Worm (Caenorhabditis elegans) whole organism, L3 larva: ENCODE data around the gene col-34.

Experiments
- R02D3.7 ChIP-seq: fragments of 150-350 bp; optimal IDR thresholded peaks from 2 replicates; lab custom pipeline; 2014; ENCODE audit warnings: missing biosample characterization, missing genetic modification characterization
- aly-2 ChIP-seq: fragments of 150-350 bp; optimal IDR thresholded peaks from 2 replicates; lab custom pipeline; 2014; ENCODE audit warnings: missing biosample characterization, missing genetic modification characterization
- ama-1 ChIP-seq: fragments of 150-350 bp; optimal IDR thresholded peaks from 2 replicates; lab custom pipeline; 2018
- ceh-82 ChIP-seq: fragments of 150-350 bp; optimal IDR thresholded peaks from 2 replicates; lab custom pipeline; 2014; ENCODE audit warnings: missing biosample characterization, missing genetic modification characterization
- fkh-10 ChIP-seq: sonication (generic microtip); optimal IDR thresholded peaks from 2 replicates; lab custom pipeline; 2017; ENCODE audit warnings: missing biosample characterization, missing genetic modification reagents, missing genetic modification characterization
- nfya-1 ChIP-seq: sonication (generic microtip); optimal IDR thresholded peaks from 2 replicates; lab custom pipeline; 2017; ENCODE audit warnings: missing genetic modification characterization, mild to moderate bottlenecking, missing compliant biosample characterization, antibody characterized with exemption, moderate library complexity; ENCODE audit not compliant: insufficient read depth
- nhr-12 ChIP-seq: fragments of 150-350 bp; optimal IDR thresholded peaks from 2 replicates; lab custom pipeline; 2014; ENCODE audit warnings: missing biosample characterization, missing genetic modification characterization
- nhr-23 ChIP-seq: fragments of 150-350 bp; optimal IDR thresholded peaks from 2 replicates; lab custom pipeline; 2014; ENCODE audit warnings: missing biosample characterization, missing genetic modification reagents, missing genetic modification characterization
- nhr-28 ChIP-seq: fragments of 150-350 bp; optimal IDR thresholded peaks from 2 replicates; lab custom pipeline; 2014; ENCODE audit warnings: missing biosample characterization, missing genetic modification characterization
- nhr-67 ChIP-seq: fragments of 150-350 bp; optimal IDR thresholded peaks from 2 replicates; lab custom pipeline; 2014; ENCODE audit warnings: missing biosample characterization, missing genetic modification characterization
- pha-4 ChIP-seq: fragments of 150-350 bp; optimal IDR thresholded peaks from 2 replicates; lab custom pipeline; 2014; ENCODE audit warnings: missing biosample characterization, missing genetic modification reagents, missing genetic modification characterization
- pqm-1 ChIP-seq: fragments of 150-350 bp; optimal IDR thresholded peaks from 2 replicates; lab custom pipeline; 2017; ENCODE audit warnings: missing biosample characterization, missing genetic modification characterization, inconsistent platforms
- snpc-4 ChIP-seq: fragments of 150-350 bp; optimal IDR thresholded peaks from 2 replicates; lab custom pipeline; 2014; ENCODE audit warnings: missing biosample characterization, missing genetic modification characterization
- ztf-11 ChIP-seq: fragments of 150-350 bp; optimal IDR thresholded peaks from 2 replicates; lab custom pipeline; 2014; ENCODE audit warnings: missing biosample characterization, missing genetic modification characterization

DNA sequence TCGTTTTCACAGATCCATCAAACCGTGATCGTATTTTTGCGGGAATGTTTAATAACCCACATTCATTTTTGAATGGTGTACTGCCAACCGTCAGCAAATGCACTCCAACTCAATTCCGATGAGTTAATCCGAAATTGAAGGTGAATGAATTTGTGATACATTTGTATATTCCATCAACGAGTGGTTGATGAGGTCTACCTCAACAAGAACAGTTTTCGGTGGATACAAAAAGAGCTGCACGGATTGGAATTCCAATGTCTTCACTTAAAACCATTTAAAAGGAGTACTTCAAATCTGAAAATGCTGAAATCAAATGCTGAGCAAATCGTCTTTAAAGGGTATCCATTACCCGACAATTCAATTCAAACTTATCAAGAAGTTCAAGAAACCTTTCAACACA lies 44.9 kb upstream of the col-34 start, which contains the start of gene F15E6.5:
- TF ChIP-seq nfya-1 = no peak
- no peak for TF ChIP-seq nhr-12 (tag; lab: Kevin White, UChicago)
- TF ChIP-seq aly-2 (tag; lab: Kevin White, UChicago) = no peak
- no peak for TF ChIP-seq nhr-28
- TF ChIP-seq fkh-10 = no peak
- TF ChIP-seq snpc-4 (tag; lab: Kevin White, UChicago) = no peak
- TF ChIP-seq nhr-67 (tag; lab: Kevin White, UChicago) = no peak
- TF ChIP-seq R02D3.7 (tag; lab: Kevin White, UChicago) = no peak
- TF ChIP-seq pqm-1 (tag; lab: Kevin White, UChicago) = no peak
- TF ChIP-seq ama-1 = no peak
- TF ChIP-seq pha-4 (tag; lab: Kevin White, UChicago) = no peak
- no peak for TF ChIP-seq ztf-11 (tag; lab: Kevin White, UChicago)
- no peak for TF ChIP-seq nhr-23 (tag; lab: Kevin White, UChicago)
- TF ChIP-seq ceh-82 = no peak
